Worm (Caenorhabditis elegans) whole organism, mixed stage, embryonic: ENCODE measurements around the gene F21H7.2.

Experiments
- M03D4.4 ChIP-seq: sonication (generic microtip); optimal IDR thresholded peaks from 2 replicates; lab custom pipeline; 2017; ENCODE audit warnings: mild to moderate bottlenecking, missing genetic modification characterization, missing compliant biosample characterization
- bed-3 ChIP-seq: fragments of 200-800 bp; sonication (Bioruptor generic); optimal IDR thresholded peaks from 3 replicates; lab custom pipeline; 2018; ENCODE audit warnings: mild to moderate bottlenecking, missing genetic modification characterization, moderate library complexity, missing compliant biosample characterization
- blmp-1 ChIP-seq: fragments of 150-350 bp; optimal IDR thresholded peaks from 2 replicates; lab custom pipeline; 2014; ENCODE audit warnings: missing biosample characterization, missing genetic modification characterization
- ceh-43 ChIP-seq: fragments of 200-800 bp; sonication (Bioruptor generic); optimal IDR thresholded peaks from 2 replicates; lab custom pipeline; 2018; ENCODE audit warnings: mild to moderate bottlenecking, missing genetic modification characterization, moderate library complexity, missing compliant biosample characterization
- ceh-83 ChIP-seq: fragments of 200-800 bp; sonication (Bioruptor generic); optimal IDR thresholded peaks from 2 replicates; lab custom pipeline; 2018; ENCODE audit warnings: mild to moderate bottlenecking, missing genetic modification characterization, missing compliant biosample characterization
- ces-1 ChIP-seq: fragments of 150-350 bp; optimal IDR thresholded peaks from 2 replicates; lab custom pipeline; 2014; ENCODE audit warnings: missing biosample characterization, missing genetic modification reagents, missing genetic modification characterization
- cnd-1 ChIP-seq: fragments of 200-800 bp; sonication (Bioruptor generic); optimal IDR thresholded peaks from 2 replicates; lab custom pipeline; 2018; ENCODE audit warnings: mild to moderate bottlenecking, missing genetic modification characterization, missing compliant biosample characterization
- drap-1 ChIP-seq: fragments of 200-800 bp; sonication (Bioruptor generic); optimal IDR thresholded peaks from 3 replicates; lab custom pipeline; 2018; ENCODE audit warnings: mild to moderate bottlenecking, missing genetic modification characterization, missing compliant biosample characterization
- elt-1 ChIP-seq: sonication (generic microtip); optimal IDR thresholded peaks from 2 replicates; lab custom pipeline; 2017; ENCODE audit warnings: missing genetic modification characterization, mild to moderate bottlenecking, missing compliant biosample characterization, antibody characterized with exemption, moderate library complexity, borderline replicate concordance; ENCODE audit not compliant: insufficient read depth
- elt-3 ChIP-seq: fragments of 150-350 bp; optimal IDR thresholded peaks from 2 replicates; lab custom pipeline; 2014; ENCODE audit warnings: missing biosample characterization, missing genetic modification characterization
- flh-1 ChIP-seq: fragments of 200-800 bp; sonication (Bioruptor generic); optimal IDR thresholded peaks from 2 replicates; lab custom pipeline; 2018; ENCODE audit warnings: mild to moderate bottlenecking, missing genetic modification characterization, moderate library complexity, missing compliant biosample characterization
- ham-2 ChIP-seq: fragments of 200-800 bp; sonication (Bioruptor generic); optimal IDR thresholded peaks from 2 replicates; lab custom pipeline; 2018; ENCODE audit warnings: mild to moderate bottlenecking, missing genetic modification characterization, missing compliant biosample characterization
- hlh-1 ChIP-seq: fragments of 150-350 bp; optimal IDR thresholded peaks from 2 replicates; lab custom pipeline; 2014; ENCODE audit warnings: missing biosample characterization, missing genetic modification reagents, missing genetic modification characterization
- lin-32 ChIP-seq: fragments of 200-800 bp; sonication (Bioruptor generic); optimal IDR thresholded peaks from 2 replicates; lab custom pipeline; 2018; ENCODE audit warnings: mild to moderate bottlenecking, missing genetic modification characterization, missing compliant biosample characterization
- lsy-2 ChIP-seq: fragments of 150-350 bp; optimal IDR thresholded peaks from 2 replicates; lab custom pipeline; 2014; ENCODE audit warnings: missing biosample characterization, missing genetic modification characterization
- mep-1 ChIP-seq: fragments of 150-350 bp; optimal IDR thresholded peaks from 2 replicates; lab custom pipeline; 2017; ENCODE audit warnings: missing biosample characterization, missing genetic modification reagents, missing genetic modification characterization, inconsistent platforms
- nhr-12 ChIP-seq: fragments of 150-350 bp; optimal IDR thresholded peaks from 2 replicates; lab custom pipeline; 2014; ENCODE audit warnings: missing biosample characterization, missing genetic modification characterization
- nhr-2 ChIP-seq: fragments of 150-350 bp; optimal IDR thresholded peaks from 2 replicates; lab custom pipeline; 2014; ENCODE audit warnings: missing biosample characterization, missing genetic modification characterization
- nhr-28 ChIP-seq: fragments of 150-350 bp; optimal IDR thresholded peaks from 2 replicates; lab custom pipeline; 2014; ENCODE audit warnings: missing biosample characterization, missing genetic modification characterization
- nhr-76 ChIP-seq: sonication (generic microtip); optimal IDR thresholded peaks from 2 replicates; lab custom pipeline; 2017; ENCODE audit warnings: missing biosample characterization, missing genetic modification characterization
- pha-4 ChIP-seq: fragments of 150-350 bp; optimal IDR thresholded peaks from 2 replicates; lab custom pipeline; 2018; ENCODE audit warnings: missing biosample characterization, missing genetic modification reagents, missing genetic modification characterization
- sem-2 ChIP-seq: fragments of 200-800 bp; sonication (Bioruptor generic); optimal IDR thresholded peaks from 2 replicates; lab custom pipeline; 2018; ENCODE audit warnings: mild to moderate bottlenecking, missing genetic modification characterization, missing compliant biosample characterization
- snpc-4 ChIP-seq: fragments of 150-350 bp; optimal IDR thresholded peaks from 2 replicates; lab custom pipeline; 2014; ENCODE audit warnings: missing biosample characterization, missing genetic modification characterization
- sptf-1 ChIP-seq: sonication (generic microtip); optimal IDR thresholded peaks from 2 replicates; lab custom pipeline; 2017; ENCODE audit warnings: mild to moderate bottlenecking, missing genetic modification characterization, moderate library complexity, missing compliant biosample characterization
- tbx-8 ChIP-seq: fragments of 200-800 bp; sonication (Bioruptor generic); optimal IDR thresholded peaks from 2 replicates; lab custom pipeline; 2018; ENCODE audit warnings: mild to moderate bottlenecking, missing genetic modification characterization, moderate library complexity, missing compliant biosample characterization
- unc-120 ChIP-seq: sonication (generic microtip); optimal IDR thresholded peaks from 2 replicates; lab custom pipeline; 2017; ENCODE audit warnings: missing genetic modification characterization, missing compliant biosample characterization; ENCODE audit not compliant: poor library complexity, severe bottlenecking
- unc-39 ChIP-seq: fragments of 150-350 bp; optimal IDR thresholded peaks from 2 replicates; lab custom pipeline; 2014; ENCODE audit warnings: missing biosample characterization, missing genetic modification characterization
- unc-62 ChIP-seq: fragments of 150-350 bp; optimal IDR thresholded peaks from 2 replicates; lab custom pipeline; 2014; ENCODE audit warnings: missing biosample characterization, missing genetic modification reagents, missing genetic modification characterization
- zip-8 ChIP-seq: fragments of 150-350 bp; optimal IDR thresholded peaks from 2 replicates; lab custom pipeline; 2014; ENCODE audit warnings: missing biosample characterization, missing genetic modification characterization
- ztf-11 ChIP-seq: fragments of 150-350 bp; optimal IDR thresholded peaks from 2 replicates; lab custom pipeline; 2014; ENCODE audit warnings: missing biosample characterization, missing genetic modification characterization

F21H7.2 gene

DNA sequence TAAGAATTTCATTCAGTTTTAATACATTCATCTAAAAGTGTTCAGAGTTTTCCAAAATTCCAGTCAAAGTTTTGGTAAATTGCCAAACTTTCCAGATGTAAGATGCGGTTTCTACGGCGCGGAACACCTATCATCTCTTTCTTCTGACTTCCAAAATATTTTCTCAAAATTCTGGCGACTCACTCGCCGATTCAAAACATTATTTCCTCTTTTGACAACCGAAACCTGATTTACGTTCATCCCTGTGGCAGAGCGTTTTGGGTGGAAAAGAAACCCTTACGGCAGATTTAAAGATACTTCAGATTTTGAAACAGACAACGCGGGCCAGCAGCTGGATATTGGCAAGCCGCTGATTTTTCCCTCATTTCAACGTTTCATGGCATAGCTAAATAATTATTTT, 31.8 kb downstream of the F21H7.2 start, which contains the start of gene F11A5.5:
TSS of gene F11A5.5 (plus strand) at position 301 of the 400 bp plus-strand sequence.
- no peak for TF ChIP-seq flh-1 (GFP tag; lab: Kevin White, UChicago)
- TF ChIP-seq unc-39, result no peak
- TF ChIP-seq tbx-8 (GFP tag; lab: Kevin White, UChicago), result no peak
- TF ChIP-seq elt-3 (tag; lab: Kevin White, UChicago), result no peak
- no peak for TF ChIP-seq nhr-76 (tag; lab: Kevin White, UChicago)
- TF ChIP-seq lin-32 (GFP tag; lab: Kevin White, UChicago), result no peak
- no peak for TF ChIP-seq M03D4.4 (tag; lab: Kevin White, UChicago)
- no peak for TF ChIP-seq nhr-28 (tag; lab: Kevin White, UChicago)
- TF ChIP-seq unc-120 (tag; lab: Kevin White, UChicago), result no peak
- no peak for TF ChIP-seq lsy-2
- no peak for TF ChIP-seq hlh-1
- no peak for TF ChIP-seq drap-1
- TF ChIP-seq ham-2, result no peak
- TF ChIP-seq ceh-83 (GFP tag; lab: Kevin White, UChicago), result no peak
- no peak for TF ChIP-seq cnd-1 (tag; lab: Kevin White, UChicago)
- TF ChIP-seq sem-2 (GFP tag; lab: Kevin White, UChicago), result no peak

DNA sequence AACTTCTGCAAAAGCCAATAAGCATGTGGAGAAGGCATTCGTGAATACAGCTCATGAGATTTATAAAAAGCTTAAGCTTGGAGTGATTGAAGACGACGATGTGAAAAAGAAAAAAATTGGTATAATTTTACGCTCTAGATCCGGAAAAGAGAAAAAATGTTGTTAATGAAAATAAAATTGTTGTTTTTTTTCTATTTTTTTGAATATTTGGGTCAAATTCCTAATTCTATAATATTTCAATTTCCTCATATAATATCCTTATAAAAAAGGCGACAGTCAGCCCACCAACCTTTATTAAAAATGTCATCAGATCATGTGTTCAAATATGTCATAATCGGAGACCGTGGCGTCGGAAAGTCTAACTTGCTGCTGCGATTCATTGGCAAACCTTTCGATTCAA, 34.4 kb downstream of the F21H7.2 start, which contains the start of gene rabr-3:
TSS of gene rabr-3 (plus strand) at position 301 of the 400 bp plus-strand sequence.
- TF ChIP-seq tbx-8 (GFP tag; lab: Kevin White, UChicago) (no peak), blmp-1 (no peak), unc-39 (no peak), snpc-4 (tag; lab: Kevin White, UChicago) (no peak), sptf-1 (tag; lab: Kevin White, UChicago) (no peak), ces-1 (GFP tag; lab: Kevin White, UChicago) (no peak), nhr-76 (tag; lab: Kevin White, UChicago) (no peak)

DNA sequence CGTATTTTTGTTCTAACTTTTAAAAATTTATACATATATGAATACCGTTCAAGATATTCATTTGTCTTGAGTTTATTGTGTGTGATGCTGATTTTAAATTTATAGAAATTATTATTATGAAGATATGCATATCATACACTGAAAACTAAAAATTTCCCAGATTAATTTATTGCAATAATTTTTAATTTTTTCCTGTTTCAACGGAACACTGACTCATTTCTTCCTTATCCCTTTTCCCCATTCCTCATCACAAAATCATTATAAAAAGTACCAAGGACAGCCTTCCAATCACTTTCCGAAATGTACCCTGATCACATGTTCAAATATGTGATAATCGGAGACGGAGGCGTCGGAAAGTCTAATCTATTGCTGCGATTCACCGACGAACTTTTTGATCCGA, 35.2 kb downstream of the F21H7.2 start, which contains the start of gene rabr-4:
TSS of gene rabr-4 (plus strand) at position 301 of the 400 bp plus-strand sequence.
- TF ChIP-seq lsy-2 (no peak), flh-1 (GFP tag; lab: Kevin White, UChicago) (no peak), elt-1 (tag; lab: Kevin White, UChicago) (no peak), drap-1 (no peak), cnd-1 (tag; lab: Kevin White, UChicago) (no peak), ceh-43 (GFP tag; lab: Kevin White, UChicago) (no peak), ceh-83 (GFP tag; lab: Kevin White, UChicago) (no peak), tbx-8 (GFP tag; lab: Kevin White, UChicago) (no peak), ztf-11 (tag; lab: Kevin White, UChicago) (no peak), unc-39 (no peak), lin-32 (GFP tag; lab: Kevin White, UChicago) (no peak), zip-8 (tag; lab: Kevin White, UChicago) (no peak), pha-4 (tag; lab: Kevin White, UChicago) (no peak), blmp-1 (no peak), nhr-2 (tag; lab: Kevin White, UChicago) (no peak), bed-3 (no peak)

DNA sequence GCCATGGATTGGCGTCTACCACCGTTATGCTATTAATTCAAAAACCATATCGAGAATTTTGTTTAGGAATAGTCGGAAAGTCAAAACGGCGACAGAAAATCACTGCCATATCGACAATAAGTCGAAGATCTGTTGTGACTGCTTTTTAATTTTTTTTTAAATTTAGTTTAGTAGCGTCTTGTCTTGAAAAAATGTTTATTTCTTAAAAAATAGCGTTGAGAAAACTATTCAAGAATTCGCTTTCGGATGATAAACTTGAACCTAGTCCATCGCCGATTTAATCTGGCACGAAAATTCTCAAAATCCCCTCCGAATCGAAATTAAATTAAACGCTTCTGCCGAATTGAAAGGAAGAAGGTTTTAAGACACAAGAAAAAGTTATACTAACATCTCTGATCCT, 37.7 kb downstream of the F21H7.2 start, which contains the start of gene srh-279:
TSS of gene srh-279 (plus strand) at position 301 of the 400 bp plus-strand sequence.
- TF ChIP-seq unc-62 (GFP tag; lab: Kevin White, UChicago) (no peak), lin-32 (GFP tag; lab: Kevin White, UChicago) (no peak), snpc-4 (tag; lab: Kevin White, UChicago) (no peak), ztf-11 (tag; lab: Kevin White, UChicago) (no peak), blmp-1 (no peak), ceh-43 (GFP tag; lab: Kevin White, UChicago) (no peak), flh-1 (GFP tag; lab: Kevin White, UChicago) (no peak), hlh-1 (no peak), sem-2 (GFP tag; lab: Kevin White, UChicago) (no peak), nhr-12 (no peak), elt-3 (tag; lab: Kevin White, UChicago) (no peak), ceh-83 (GFP tag; lab: Kevin White, UChicago) (no peak), cnd-1 (tag; lab: Kevin White, UChicago) (no peak), mep-1 (tag; lab: Kevin White, UChicago) (no peak), M03D4.4 (tag; lab: Kevin White, UChicago) (no peak), bed-3 (no peak), unc-39 (no peak)
- TF ChIP-seq, all 35 proteins: peak for 0

DNA sequence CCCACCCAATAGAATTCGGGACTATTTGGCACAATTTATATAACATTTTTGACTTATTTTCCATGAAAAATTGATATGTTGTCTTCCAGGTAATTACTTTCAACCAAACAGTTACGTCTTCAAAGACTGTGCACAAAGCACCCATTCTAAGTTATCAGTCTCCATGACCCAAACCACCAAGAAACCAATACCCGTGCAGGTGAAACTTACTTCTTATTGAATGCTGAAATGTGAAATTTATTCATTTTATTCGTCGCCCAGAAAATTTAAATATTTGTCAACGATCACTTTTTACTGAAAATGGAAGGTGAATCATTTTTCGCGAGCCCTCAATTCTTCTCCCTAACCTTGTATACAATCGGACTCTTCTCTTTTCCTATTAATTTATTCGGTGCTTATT, 39.3 kb downstream of the F21H7.2 start, which contains the start of gene srh-281:
TSS of gene srh-281 (plus strand) at position 301 of the 400 bp plus-strand sequence.
- no peak for TF ChIP-seq ceh-83 (GFP tag; lab: Kevin White, UChicago)
- TF ChIP-seq lsy-2, result no peak
- TF ChIP-seq flh-1 (GFP tag; lab: Kevin White, UChicago), result no peak
- TF ChIP-seq, all 35 proteins: peak for 0
